Fruit fly (Drosophila melanogaster) whole organism, embryonic: ENCODE results near the gene gt.

Experiments used
- CG10366 ChIP-seq: fragments of 200-800 bp; sonication (Bioruptor generic); IDR thresholded peaks from 2 replicates; pipeline ENCODE4 v1.3.6; 2022; ENCODE audit warnings: missing biosample characterization, missing genetic modification characterization
- CG4854 ChIP-seq: fragments of 200-800 bp; sonication (Bioruptor generic); optimal IDR thresholded peaks from 2 replicates; lab custom pipeline; 2016; ENCODE audit warnings: missing biosample characterization, missing genetic modification characterization, inconsistent platforms
- CG6272 ChIP-seq: fragments of 200-800 bp; sonication (Bioruptor generic); IDR thresholded peaks from 2 replicates; pipeline ENCODE4 v1.3.6; 2022; ENCODE audit warnings: missing biosample characterization, missing genetic modification characterization
- CG9215 ChIP-seq: fragments of 200-800 bp; sonication (Bioruptor generic); IDR thresholded peaks from 2 replicates; pipeline ENCODE4 v1.3.6; 2022; ENCODE audit warnings: missing biosample characterization, missing genetic modification characterization
- Hmr ChIP-seq: fragments of 200-800 bp; sonication (Bioruptor generic); optimal IDR thresholded peaks from 3 replicates; lab custom pipeline; 2017; ENCODE audit warnings: mild to moderate bottlenecking, missing biosample characterization, missing genetic modification reagents, missing genetic modification characterization
- NFAT ChIP-seq: fragments of 200-800 bp; sonication (Bioruptor generic); IDR thresholded peaks from 2 replicates; pipeline ENCODE4 v1.3.6; 2022; ENCODE audit warnings: missing biosample characterization, missing genetic modification characterization
- Ptx1 ChIP-seq: fragments of 200-800 bp; sonication (Bioruptor generic); IDR thresholded peaks from 2 replicates; pipeline ENCODE4 v1.3.6; 2022; ENCODE audit warnings: missing biosample characterization, missing genetic modification characterization
- esg ChIP-seq: fragments of 200-800 bp; sonication (Bioruptor generic); conservative IDR thresholded peaks from 2 replicates; pipeline ENCODE4 v1.3.6; 2022; ENCODE audit warnings: missing biosample characterization, missing genetic modification characterization
- gem ChIP-seq: fragments of 200-800 bp; sonication (Bioruptor generic); optimal IDR thresholded peaks from 2 replicates; lab custom pipeline; 2019; ENCODE audit warnings: missing biosample characterization, mild to moderate bottlenecking, missing genetic modification characterization, moderate library complexity
- gsb-n ChIP-seq: fragments of 200-800 bp; sonication (Bioruptor generic); optimal IDR thresholded peaks from 3 replicates; lab custom pipeline; 2018; ENCODE audit warnings: missing biosample characterization, mild to moderate bottlenecking, missing genetic modification characterization
- psq ChIP-seq: fragments of 200-800 bp; sonication (Bioruptor generic); optimal IDR thresholded peaks from 2 replicates; lab custom pipeline; 2017; ENCODE audit warnings: missing biosample characterization, missing genetic modification characterization
- usp ChIP-seq: fragments of >200 bp; optimal IDR thresholded peaks from 2 replicates; lab custom pipeline; 2017; ENCODE audit warnings: missing biosample characterization, missing genetic modification characterization

DNA sequence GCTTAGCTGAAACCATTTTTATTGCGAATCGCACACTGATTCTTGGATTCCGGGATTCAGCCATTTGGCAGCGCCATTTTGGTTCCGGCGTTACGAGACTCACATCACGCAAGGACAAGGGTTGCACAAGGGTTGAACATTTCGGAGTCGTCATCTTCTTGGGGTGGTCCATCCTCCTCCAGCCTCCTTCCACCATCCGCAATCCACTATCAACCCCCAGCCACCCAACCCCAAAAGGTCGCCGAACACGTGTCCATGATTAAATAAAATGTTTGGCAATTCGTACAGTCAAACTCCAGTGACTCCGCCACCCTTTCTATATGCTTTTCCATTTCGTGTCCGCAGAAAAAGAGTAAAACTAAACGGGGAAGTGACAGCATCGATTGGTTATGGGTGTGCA lies 11.5 kb upstream of the gt start:
- TF ChIP-seq psq (GFP tag; lab: Kevin White, UChicago) (no peak), usp (no peak), CG4854 (GFP tag; lab: Kevin White, UChicago) (no peak), CG10366 (no peak), gem (tag; lab: Kevin White, UChicago) (no peak), Hmr (GFP tag; lab: Kevin White, UChicago) (no peak), Ptx1 (no peak), CG9215 (GFP tag; lab: Robert Waterston, UW) (no peak), gsb-n (tag; lab: Kevin White, UChicago) (no peak), CG6272 (no peak), esg (GFP tag; lab: Robert Waterston, UW) (no peak), NFAT (GFP tag; lab: Robert Waterston, UW) (no peak)
